Fruit fly (Drosophila melanogaster): ENCODE data around the gene larp.

The larp gene

dm6 chr3R:28327132-28327531 lies 9.1 kb downstream of the larp start:
- no peak for TF ChIP-seq abd-A (tag; optimal IDR thresholded peaks at IDR 0.05)
- peak; percentile 0 for TF ChIP-seq CG12942 (GFP tag; optimal IDR thresholded peaks at IDR 0.05)
- no peak for TF ChIP-seq cas (GFP tag; IDR thresholded peaks at IDR 0.05)
- TF ChIP-seq CG17912 (GFP tag; optimal IDR thresholded peaks at IDR 0.05), result no peak
- TF ChIP-seq CG18619 (GFP tag; optimal IDR thresholded peaks at IDR 0.05), result peak; percentile 45
- TF ChIP-seq CG9932 (GFP tag; IDR thresholded peaks at IDR 0.05), result no peak
- peak; percentile 4 for TF ChIP-seq Chrac-16 (GFP tag; optimal IDR thresholded peaks at IDR 0.05)
- TF ChIP-seq Blimp-1 (GFP tag; optimal IDR thresholded peaks at IDR 0.05), result peak; percentile 4
- TF ChIP-seq CG3281 (GFP tag; optimal IDR thresholded peaks at IDR 0.05), result peak; percentile 65
- peak; percentile 21 for TF ChIP-seq CG17359 (tag; optimal IDR thresholded peaks at IDR 0.05)
- TF ChIP-seq CG18476 (GFP tag; optimal IDR thresholded peaks at IDR 0.05), result peak; percentile 37
- peak; percentile 32 for TF ChIP-seq CG7556 (GFP tag; optimal IDR thresholded peaks at IDR 0.05)
- TF ChIP-seq Asciz (GFP tag; optimal IDR thresholded peaks at IDR 0.05), result peak; percentile 53
- TF ChIP-seq CG7928 (GFP tag; optimal IDR thresholded peaks at IDR 0.05), result peak; percentile 8
- peak; percentile 0 for TF ChIP-seq fd96Cb (tag; optimal IDR thresholded peaks at IDR 0.05)
- TF ChIP-seq CG30403 (GFP tag; optimal IDR thresholded peaks at IDR 0.05), result peak; percentile 64
- TF ChIP-seq CG2678 (tag; optimal IDR thresholded peaks at IDR 0.05), result peak; percentile 62
- TF ChIP-seq gem (tag; optimal IDR thresholded peaks at IDR 0.05), result peak; percentile 71
- TF ChIP-seq eyg (GFP tag; optimal IDR thresholded peaks at IDR 0.05), result no peak
- peak; percentile 7 for TF ChIP-seq Meics (GFP tag; optimal IDR thresholded peaks at IDR 0.05)
- TF ChIP-seq CG9727 (GFP tag; optimal IDR thresholded peaks at IDR 0.05), result peak; percentile 30
- TF ChIP-seq CG10209 (GFP tag; optimal IDR thresholded peaks at IDR 0.05), result peak; percentile 30
- TF ChIP-seq CG17829 (tag; optimal IDR thresholded peaks at IDR 0.05), result peak; percentile 29
- TF ChIP-seq CG15269 (tag; optimal IDR thresholded peaks at IDR 0.05), result peak; percentile 57
- TF ChIP-seq dmrt99B (tag; optimal IDR thresholded peaks at IDR 0.05), result peak; percentile 34
- peak; percentile 6 for TF ChIP-seq CG7786 (GFP tag; optimal IDR thresholded peaks at IDR 0.05)
- no peak for TF ChIP-seq CG14710 (tag; optimal IDR thresholded peaks at IDR 0.05)
- TF ChIP-seq CG1529 (GFP tag; optimal IDR thresholded peaks at IDR 0.05), result peak; percentile 21
- TF ChIP-seq Dek (tag; optimal IDR thresholded peaks at IDR 0.05), result peak; percentile 48
- TF ChIP-seq CG9609 (GFP tag; optimal IDR thresholded peaks at IDR 0.05), result peak; percentile 9
- peak; percentile 48 for TF ChIP-seq kay (GFP tag; optimal IDR thresholded peaks at IDR 0.05)
- TF ChIP-seq zfh1 (GFP tag; IDR thresholded peaks at IDR 0.05), result no peak
- no peak for TF ChIP-seq ken (GFP tag; IDR thresholded peaks at IDR 0.05)
- TF ChIP-seq az2 (GFP tag; optimal IDR thresholded peaks at IDR 0.05), result peak; percentile 43
- no peak for TF ChIP-seq CG2199 (GFP tag; IDR thresholded peaks at IDR 0.05)
- TF ChIP-seq CG14860 (GFP tag; IDR thresholded peaks at IDR 0.05; ENCODE audit: partially characterized antibody), result no peak
- no peak for TF ChIP-seq D19A (tag; optimal IDR thresholded peaks at IDR 0.05)
- no peak for TF ChIP-seq CG1233 (GFP tag; optimal IDR thresholded peaks at IDR 0.05)
- TF ChIP-seq bab2 (GFP tag; optimal IDR thresholded peaks at IDR 0.05), result peak; percentile 9
- peak; percentile 69 for TF ChIP-seq Oli (tag; optimal IDR thresholded peaks at IDR 0.05)
- TF ChIP-seq Sox100B (GFP tag; optimal IDR thresholded peaks at IDR 0.05), result peak; percentile 50
- peak; percentile 4 for TF ChIP-seq crc (GFP tag; optimal IDR thresholded peaks at IDR 0.05)
- TF ChIP-seq bsh (GFP tag; optimal IDR thresholded peaks at IDR 0.05), result peak in 1 of 2 experiments; percentile 58
- TF ChIP-seq dmrt11E (tag; optimal IDR thresholded peaks at IDR 0.05), result peak; percentile 40
- peak; percentile 42 for TF ChIP-seq CG2120 (GFP tag; optimal IDR thresholded peaks at IDR 0.05)
- peak; percentile 15 for TF ChIP-seq CG10979 (tag; optimal IDR thresholded peaks at IDR 0.05)
- no peak for TF ChIP-seq CG8281 (tag; optimal IDR thresholded peaks at IDR 0.05)
- TF ChIP-seq Xbp1 (GFP tag; optimal IDR thresholded peaks at IDR 0.05), result peak; percentile 55
- no peak for TF ChIP-seq gsb (GFP tag; IDR thresholded peaks at IDR 0.05)
- TF ChIP-seq crol (GFP tag; IDR thresholded peaks at IDR 0.05), result no peak

Measured in whole organism, embryonic.